Worm (Caenorhabditis elegans) whole organism, L1 larva: ENCODE measurements around the gene ckk-1.

Source experiments
- C04F5.9 ChIP-seq: sonication (generic microtip); optimal IDR thresholded peaks from 2 replicates; lab custom pipeline; 2016; ENCODE audit warnings: missing genetic modification characterization, missing compliant biosample characterization
- C34B4.2 ChIP-seq: sonication (generic microtip); optimal IDR thresholded peaks from 2 replicates; lab custom pipeline; 2017; ENCODE audit warnings: mild to moderate bottlenecking, missing genetic modification characterization, missing compliant biosample characterization
- F16B12.6 ChIP-seq: fragments of 150-350 bp; optimal IDR thresholded peaks from 2 replicates; lab custom pipeline; 2014; ENCODE audit warnings: missing biosample characterization, missing genetic modification characterization
- aha-1 ChIP-seq: fragments of 150-350 bp; optimal IDR thresholded peaks from 2 replicates; lab custom pipeline; 2014; ENCODE audit warnings: missing biosample characterization, missing genetic modification characterization
- aly-2 ChIP-seq: fragments of 150-350 bp; optimal IDR thresholded peaks from 2 replicates; lab custom pipeline; 2014; ENCODE audit warnings: missing biosample characterization, missing genetic modification characterization
- ama-1 ChIP-seq: fragments of 150-350 bp; optimal IDR thresholded peaks from 2 replicates; lab custom pipeline; 2014
- blmp-1 ChIP-seq: fragments of 150-350 bp; optimal IDR thresholded peaks from 2 replicates; lab custom pipeline; 2014; ENCODE audit warnings: missing biosample characterization, missing genetic modification characterization
- ceh-63 ChIP-seq: fragments of 200-800 bp; sonication (Bioruptor generic); optimal IDR thresholded peaks from 2 replicates; lab custom pipeline; 2018; ENCODE audit warnings: mild to moderate bottlenecking, missing genetic modification characterization, missing compliant biosample characterization
- ceh-8 ChIP-seq: fragments of 200-800 bp; sonication (Bioruptor generic); optimal IDR thresholded peaks from 2 replicates; lab custom pipeline; 2018; ENCODE audit warnings: mild to moderate bottlenecking, missing genetic modification characterization, moderate library complexity, missing compliant biosample characterization
- ceh-82 ChIP-seq, 3 experiments: fragments of 150-350 bp in 1 of 3; sonication (generic microtip) in 2 of 3; optimal IDR thresholded peaks; 2 replicates each; lab custom pipeline; 2014 to 2017; ENCODE audit warnings: missing biosample characterization in 3 of 3, missing genetic modification characterization in 3 of 3
- ces-1 ChIP-seq: fragments of 150-350 bp; optimal IDR thresholded peaks from 2 replicates; lab custom pipeline; 2014; ENCODE audit warnings: missing biosample characterization, missing genetic modification reagents, missing genetic modification characterization
- dpl-1 ChIP-seq, 3 experiments: fragments of 150-350 bp in 2 of 3; sonication (generic microtip) in 1 of 3; optimal IDR thresholded peaks; 2 replicates each; lab custom pipeline; 2014 to 2017; ENCODE audit warnings: missing biosample characterization in 3 of 3, missing genetic modification characterization in 3 of 3, missing genetic modification reagents in 3 of 3
- efl-1 ChIP-seq, 4 experiments: fragments of 150-350 bp; optimal IDR thresholded peaks in 3 of 4; peaks in 1 of 4; 1 replicate in 1 of 4; 2 replicates in 3 of 4; lab custom pipeline; 2014; ENCODE audit warnings: missing biosample characterization in 2 of 4, missing genetic modification characterization in 2 of 4, missing genetic modification reagents in 2 of 4
- efl-3 ChIP-seq: fragments of 200-800 bp; sonication (Bioruptor generic); optimal IDR thresholded peaks from 2 replicates; lab custom pipeline; 2018; ENCODE audit warnings: mild to moderate bottlenecking, missing genetic modification characterization, missing compliant biosample characterization
- elt-2 ChIP-seq: sonication (generic microtip); optimal IDR thresholded peaks from 2 replicates; lab custom pipeline; 2016; ENCODE audit warnings: missing genetic modification characterization, mild to moderate bottlenecking, inconsistent platforms, missing compliant biosample characterization, missing genetic modification reagents
- ets-5 ChIP-seq: fragments of 200-800 bp; sonication (Bioruptor generic); IDR thresholded peaks from 2 replicates; pipeline ENCODE4 v1.3.6; 2022; ENCODE audit warnings: missing genetic modification characterization, missing compliant biosample characterization
- fkh-10 ChIP-seq: sonication (generic microtip); optimal IDR thresholded peaks from 2 replicates; lab custom pipeline; 2017; ENCODE audit warnings: missing biosample characterization, missing genetic modification reagents, missing genetic modification characterization
- fkh-8 ChIP-seq: sonication (generic microtip); optimal IDR thresholded peaks from 2 replicates; lab custom pipeline; 2016; ENCODE audit warnings: mild to moderate bottlenecking, missing genetic modification characterization, missing compliant biosample characterization
- fos-1 ChIP-seq: fragments of 150-350 bp; optimal IDR thresholded peaks from 2 replicates; lab custom pipeline; 2014; ENCODE audit warnings: missing biosample characterization, missing genetic modification characterization
- grh-1 ChIP-seq: fragments of 200-800 bp; sonication (Bioruptor generic); IDR thresholded peaks from 2 replicates; pipeline ENCODE4 v1.3.6; 2022; ENCODE audit warnings: missing genetic modification reagents, missing genetic modification characterization, missing compliant biosample characterization
- hlh-17 ChIP-seq: fragments of 200-800 bp; sonication (Bioruptor generic); optimal IDR thresholded peaks from 2 replicates; lab custom pipeline; 2018; ENCODE audit warnings: missing genetic modification characterization, mild to moderate bottlenecking, missing compliant biosample characterization, moderate library complexity, borderline replicate concordance
- hlh-4 ChIP-seq: sonication (generic microtip); optimal IDR thresholded peaks from 2 replicates; lab custom pipeline; 2016; ENCODE audit warnings: mild to moderate bottlenecking, missing genetic modification characterization, missing compliant biosample characterization
- irx-1 ChIP-seq: sonication (generic microtip); optimal IDR thresholded peaks from 2 replicates; lab custom pipeline; 2016; ENCODE audit warnings: missing genetic modification characterization, missing compliant biosample characterization
- jun-1 ChIP-seq: fragments of 150-350 bp; optimal IDR thresholded peaks from 2 replicates; lab custom pipeline; 2014; ENCODE audit warnings: missing biosample characterization, missing genetic modification reagents, missing genetic modification characterization
- lin-14 ChIP-seq: fragments of 200-800 bp; sonication (Bioruptor generic); optimal IDR thresholded peaks from 2 replicates; lab custom pipeline; 2018; ENCODE audit warnings: mild to moderate bottlenecking, missing genetic modification characterization, moderate library complexity, missing compliant biosample characterization
- lin-15B ChIP-seq: fragments of 150-350 bp; sonication (generic microtip); optimal IDR thresholded peaks from 3 replicates; lab custom pipeline; 2014; ENCODE audit warnings: missing biosample characterization, missing genetic modification characterization
- lsy-2 ChIP-seq, 2 experiments: fragments of 150-350 bp; optimal IDR thresholded peaks; 2 replicates each; lab custom pipeline; 2014; ENCODE audit warnings: missing biosample characterization in 2 of 2, missing genetic modification characterization in 2 of 2
- mdl-1 ChIP-seq, 2 experiments: fragments of 150-350 bp; optimal IDR thresholded peaks; 2 replicates each; lab custom pipeline; 2014 to 2017; ENCODE audit warnings: missing biosample characterization in 2 of 2, missing genetic modification characterization in 2 of 2, inconsistent platforms in 1 of 2
- mep-1 ChIP-seq: fragments of 150-350 bp; optimal IDR thresholded peaks from 2 replicates; lab custom pipeline; 2014; ENCODE audit warnings: missing biosample characterization, missing genetic modification characterization
- nhr-11 ChIP-seq: fragments of 150-350 bp; optimal IDR thresholded peaks from 2 replicates; lab custom pipeline; 2014; ENCODE audit warnings: missing biosample characterization, missing genetic modification characterization
- nhr-19 ChIP-seq: fragments of 200-800 bp; sonication (Bioruptor generic); conservative IDR thresholded peaks from 2 replicates; pipeline ENCODE4 v1.3.6; 2022; ENCODE audit warnings: missing genetic modification characterization, missing compliant biosample characterization
- nhr-237 ChIP-seq: fragments of 150-350 bp; optimal IDR thresholded peaks from 2 replicates; lab custom pipeline; 2014; ENCODE audit warnings: missing biosample characterization, missing genetic modification characterization
- nhr-71 ChIP-seq: sonication (generic microtip); optimal IDR thresholded peaks from 2 replicates; lab custom pipeline; 2016; ENCODE audit warnings: mild to moderate bottlenecking, missing genetic modification characterization, moderate library complexity, missing compliant biosample characterization
- nhr-77 ChIP-seq: fragments of 150-350 bp; optimal IDR thresholded peaks from 2 replicates; lab custom pipeline; 2014; ENCODE audit warnings: missing biosample characterization, missing genetic modification characterization
- nhr-84 ChIP-seq: sonication (generic microtip); optimal IDR thresholded peaks from 2 replicates; lab custom pipeline; 2017; ENCODE audit warnings: missing biosample characterization, missing genetic modification characterization
- nhr-85 ChIP-seq: sonication (generic microtip); peaks from one replicate; lab custom pipeline; 2016; ENCODE audit warnings: missing genetic modification characterization, inconsistent platforms, missing compliant biosample characterization
- pag-3 ChIP-seq: sonication (generic microtip); optimal IDR thresholded peaks from 2 replicates; lab custom pipeline; 2017; ENCODE audit warnings: missing genetic modification characterization, mild to moderate bottlenecking, missing compliant biosample characterization, antibody characterized with exemption, borderline replicate concordance; ENCODE audit not compliant: insufficient read depth
- pax-3 ChIP-seq: fragments of 200-800 bp; sonication (Bioruptor generic); optimal IDR thresholded peaks from 2 replicates; lab custom pipeline; 2018; ENCODE audit warnings: mild to moderate bottlenecking, missing genetic modification characterization, moderate library complexity, missing compliant biosample characterization
- rnt-1 ChIP-seq: sonication (generic microtip); optimal IDR thresholded peaks from 2 replicates; lab custom pipeline; 2016; ENCODE audit warnings: mild to moderate bottlenecking, missing genetic modification characterization, moderate library complexity, missing compliant biosample characterization
- skn-1 ChIP-seq: fragments of 150-350 bp; optimal IDR thresholded peaks from 2 replicates; lab custom pipeline; 2014; ENCODE audit warnings: missing biosample characterization, missing genetic modification characterization
- sptf-1 ChIP-seq: fragments of 150-350 bp; optimal IDR thresholded peaks from 2 replicates; lab custom pipeline; 2014; ENCODE audit warnings: missing biosample characterization, missing genetic modification characterization
- swsn-7 ChIP-seq: sonication (generic microtip); optimal IDR thresholded peaks from 2 replicates; lab custom pipeline; 2016; ENCODE audit warnings: missing genetic modification characterization, missing compliant biosample characterization
- tbx-2 ChIP-seq: sonication (generic microtip); optimal IDR thresholded peaks from 2 replicates; lab custom pipeline; 2016; ENCODE audit warnings: missing genetic modification characterization, missing compliant biosample characterization
- unc-130 ChIP-seq: fragments of 150-350 bp; optimal IDR thresholded peaks from 2 replicates; lab custom pipeline; 2017; ENCODE audit warnings: missing biosample characterization, missing genetic modification characterization, inconsistent platforms
- unc-30 ChIP-seq: sonication (generic microtip); optimal IDR thresholded peaks from 2 replicates; lab custom pipeline; 2017; ENCODE audit warnings: missing biosample characterization, missing genetic modification characterization
- unc-62 ChIP-seq: fragments of 150-350 bp; optimal IDR thresholded peaks from 2 replicates; lab custom pipeline; 2014; ENCODE audit warnings: missing biosample characterization, missing genetic modification reagents, missing genetic modification characterization
- vab-15 ChIP-seq: sonication (generic microtip); optimal IDR thresholded peaks from 2 replicates; lab custom pipeline; 2017; ENCODE audit warnings: missing genotype, mild to moderate bottlenecking, missing genetic modification characterization, missing compliant biosample characterization
- zag-1 ChIP-seq: fragments of 150-350 bp; optimal IDR thresholded peaks from 2 replicates; lab custom pipeline; 2014; ENCODE audit warnings: missing biosample characterization, missing genetic modification characterization
- ztf-11 ChIP-seq, 2 experiments: sonication (generic microtip); optimal IDR thresholded peaks; 2 replicates each; lab custom pipeline; 2016 to 2017; ENCODE audit warnings: missing genetic modification characterization in 2 of 2, missing biosample characterization in 1 of 2, missing compliant biosample characterization in 1 of 2

The ckk-1 gene

ce11 chrIII:5601999-5602398 lies 33.3 kb upstream of the ckk-1 start (continued):
- TF ChIP-seq nhr-84 (no peak), rnt-1 (peak; percentile 88), unc-130 (peak; percentile 5), zag-1 (tag; lab: Kevin White, UChicago) (no peak), grh-1 (peak; percentile 33; the same call in 1 of the 2 replicates), nhr-11 (tag; lab: Kevin White, UChicago) (no peak), lin-14 (GFP tag; lab: Kevin White, UChicago) (peak; percentile 66), mdl-1 (tag; optimal IDR thresholded peaks at IDR 0.05; lab: Kevin White, UChicago) (peak in 1 of 2 experiments; percentile 76), lin-15B (tag; lab: Kevin White, UChicago) (peak; percentile 34), fos-1 (tag; lab: Kevin White, UChicago) (peak; percentile 16), C04F5.9 (peak; percentile 25), swsn-7 (tag; lab: Kevin White, UChicago) (peak; percentile 75), irx-1 (peak; percentile 62), vab-15 (tag; lab: Kevin White, UChicago) (no peak), elt-2 (tag; lab: Kevin White, UChicago) (peak; percentile 43), ceh-8 (GFP tag; lab: Kevin White, UChicago) (peak; percentile 43), nhr-19 (GFP tag; lab: Robert Waterston, UW) (peak; percentile 82), pax-3 (no peak), pag-3 (tag; lab: Kevin White, UChicago) (no peak), ceh-63 (GFP tag; lab: Kevin White, UChicago) (no peak), jun-1 (tag; lab: Kevin White, UChicago) (peak; percentile 72), efl-3 (GFP tag; lab: Kevin White, UChicago) (no peak), C34B4.2 (tag; lab: Kevin White, UChicago) (no peak), tbx-2 (tag; lab: Kevin White, UChicago) (peak; percentile 69), sptf-1 (tag; lab: Kevin White, UChicago) (no peak), ets-5 (GFP tag; lab: Robert Waterston, UW) (no peak), efl-1 (optimal IDR thresholded peaks at IDR 0.05; lab: Kevin White, UChicago) (peak; percentile 67 to 71), efl-1 (GFP tag; optimal IDR thresholded peaks at IDR 0.05 in 1 of 2; lab: Kevin White, UChicago) (peak; percentile 52 to 97), lsy-2 (tag; optimal IDR thresholded peaks at IDR 0.05; lab: Kevin White, UChicago) (peak; percentile 55 to 70), hlh-4 (tag; lab: Kevin White, UChicago) (no peak), nhr-85 (tag; lab: Kevin White, UChicago) (peak; percentile 74), aha-1 (no peak), hlh-17 (GFP tag; lab: Kevin White, UChicago) (no peak), fkh-10 (GFP tag; lab: Kevin White, UChicago) (no peak), mep-1 (tag; lab: Kevin White, UChicago) (peak; percentile 81), unc-30 (no peak), F16B12.6 (tag; lab: Kevin White, UChicago) (peak; percentile 15), dpl-1 (GFP tag; optimal IDR thresholded peaks at IDR 0.05; lab: Kevin White, UChicago) (peak; percentile 8 to 59 (median 58)), fkh-8 (peak; percentile 34), ceh-82 (tag; optimal IDR thresholded peaks at IDR 0.05; lab: Kevin White, UChicago) (peak; percentile 50 to 62 (median 58)), aly-2 (tag; lab: Kevin White, UChicago) (peak; percentile 58), nhr-237 (tag; lab: Kevin White, UChicago) (no peak)

- TF ChIP-seq unc-62 (no peak), ztf-11 (tag; optimal IDR thresholded peaks at IDR 0.05; lab: Kevin White, UChicago) (peak in 1 of 2 experiments; percentile 69), nhr-71 (peak; percentile 76), grh-1 (no peak), tbx-2 (tag; lab: Kevin White, UChicago) (peak; percentile 68), mep-1 (tag; lab: Kevin White, UChicago) (peak; percentile 76), ama-1 (lab: Kevin White, UChicago) (no peak), nhr-77 (tag; lab: Kevin White, UChicago) (no peak), swsn-7 (tag; lab: Kevin White, UChicago) (peak; percentile 53), ces-1 (no peak), efl-1 (optimal IDR thresholded peaks at IDR 0.05; lab: Kevin White, UChicago) (peak; percentile 77 to 88), efl-1 (GFP tag; optimal IDR thresholded peaks at IDR 0.05 in 1 of 2; lab: Kevin White, UChicago) (peak; percentile 74 to 97), lin-15B (tag; lab: Kevin White, UChicago) (peak; percentile 79), nhr-85 (tag; lab: Kevin White, UChicago) (peak; percentile 83), ceh-82 (tag; optimal IDR thresholded peaks at IDR 0.05; lab: Kevin White, UChicago) (peak in 2 of 3 experiments; percentile 23 to 78), mdl-1 (tag; optimal IDR thresholded peaks at IDR 0.05; lab: Kevin White, UChicago) (peak in 1 of 2 experiments; percentile 70), unc-30 (no peak), elt-2 (tag; lab: Kevin White, UChicago) (no peak), ets-5 (GFP tag; lab: Robert Waterston, UW) (no peak), blmp-1 (tag; lab: Kevin White, UChicago) (peak; percentile 75), unc-130 (peak; percentile 68), skn-1 (peak; percentile 52), rnt-1 (peak; percentile 92), sptf-1 (tag; lab: Kevin White, UChicago) (no peak)
Measured at ce11 chrIII:5603439-5603986, 31.8 kb upstream of the ckk-1 start, which contains the start of gene madf-11. Gene madf-11 (minus strand): TSS chrIII:5603489.
